Fruit fly (Drosophila melanogaster) whole organism, embryonic: ENCODE data around the gene CG4393.

Source experiments
- CG10267 ChIP-seq: fragments of 200-800 bp; sonication (Bioruptor generic); optimal IDR thresholded peaks from 2 replicates; lab custom pipeline; 2018; ENCODE audit warnings: missing biosample characterization, mild to moderate bottlenecking, missing genetic modification characterization, moderate library complexity
- CG10654 ChIP-seq: fragments of 200-800 bp; sonication (Bioruptor generic); optimal IDR thresholded peaks from 2 replicates; lab custom pipeline; 2016; ENCODE audit warnings: missing biosample characterization, missing genetic modification characterization
- CG12104 ChIP-seq: fragments of 200-800 bp; sonication (Bioruptor generic); optimal IDR thresholded peaks from 3 replicates; lab custom pipeline; 2016; ENCODE audit warnings: missing biosample characterization, missing genetic modification characterization
- CG13775 ChIP-seq: fragments of 200-800 bp; sonication (Bioruptor generic); optimal IDR thresholded peaks from 3 replicates; lab custom pipeline; 2017; ENCODE audit warnings: missing biosample characterization, mild to moderate bottlenecking, missing genetic modification characterization
- CG14050 ChIP-seq: fragments of 200-800 bp; sonication (Bioruptor generic); IDR thresholded peaks from 3 replicates; pipeline ENCODE4 v1.3.6; 2022; ENCODE audit warnings: missing biosample characterization, missing genetic modification characterization
- CG15514 ChIP-seq: fragments of 200-800 bp; sonication (Bioruptor generic); optimal IDR thresholded peaks from 3 replicates; lab custom pipeline; 2017; ENCODE audit warnings: missing biosample characterization, missing genetic modification characterization, mild to moderate bottlenecking, moderate library complexity, missing genetic modification reagents
- CG17829 ChIP-seq: fragments of 200-800 bp; optimal IDR thresholded peaks from 2 replicates; lab custom pipeline; 2019; ENCODE audit warnings: missing biosample characterization, mild to moderate bottlenecking, missing genetic modification characterization, moderate library complexity
- CG33213 ChIP-seq: fragments of 200-800 bp; sonication (Bioruptor generic); optimal IDR thresholded peaks from 3 replicates; lab custom pipeline; 2016; ENCODE audit warnings: missing biosample characterization, missing genetic modification characterization
- CG3838 ChIP-seq: fragments of 200-800 bp; sonication (Bioruptor generic); optimal IDR thresholded peaks from 3 replicates; lab custom pipeline; 2016; ENCODE audit warnings: missing biosample characterization, missing genetic modification characterization
- CG4328 ChIP-seq: fragments of 200-800 bp; sonication (Bioruptor generic); optimal IDR thresholded peaks from 3 replicates; lab custom pipeline; 2017; ENCODE audit warnings: missing biosample characterization, missing genetic modification reagents, missing genetic modification characterization
- CG4707 ChIP-seq: fragments of 200-800 bp; sonication (Bioruptor generic); optimal IDR thresholded peaks from 2 replicates; lab custom pipeline; 2018; ENCODE audit warnings: missing biosample characterization, mild to moderate bottlenecking, missing genetic modification characterization, moderate library complexity
- CG6254 ChIP-seq: fragments of 200-800 bp; sonication (Bioruptor generic); optimal IDR thresholded peaks from 3 replicates; lab custom pipeline; 2017; ENCODE audit warnings: mild to moderate bottlenecking, missing biosample characterization, missing genetic modification reagents, missing genetic modification characterization
- CG6791 ChIP-seq: fragments of 200-800 bp; sonication (Bioruptor generic); IDR thresholded peaks from 3 replicates; pipeline ENCODE4 v1.3.6; 2022; ENCODE audit warnings: missing biosample characterization, missing genetic modification characterization; ENCODE audit not compliant: partially characterized antibody
- CG8089 ChIP-seq: fragments of 200-800 bp; sonication (Bioruptor generic); optimal IDR thresholded peaks from 3 replicates; lab custom pipeline; 2016; ENCODE audit warnings: missing biosample characterization, missing genetic modification characterization
- CG8388 ChIP-seq: fragments of 200-800 bp; sonication (Bioruptor generic); optimal IDR thresholded peaks from 2 replicates; lab custom pipeline; 2019; ENCODE audit warnings: missing biosample characterization, mild to moderate bottlenecking, missing genetic modification characterization, moderate library complexity
- CG8478 ChIP-seq: fragments of >200 bp; optimal IDR thresholded peaks from 2 replicates; lab custom pipeline; 2018
- CG9609 ChIP-seq: fragments of 200-800 bp; sonication (Bioruptor generic); optimal IDR thresholded peaks from 3 replicates; lab custom pipeline; 2016; ENCODE audit warnings: missing biosample characterization, missing genetic modification characterization
- Chrac-16 ChIP-seq: fragments of 200-800 bp; sonication (Bioruptor generic); optimal IDR thresholded peaks from 3 replicates; lab custom pipeline; 2016; ENCODE audit warnings: missing biosample characterization, missing genetic modification characterization
- Dbx ChIP-seq: fragments of 200-800 bp; sonication (Bioruptor generic); IDR thresholded peaks from 3 replicates; pipeline ENCODE4 v1.3.6; 2022; ENCODE audit warnings: missing biosample characterization, missing genetic modification characterization
- Dip3 ChIP-seq: fragments of 200-800 bp; sonication (Bioruptor generic); optimal IDR thresholded peaks from 3 replicates; lab custom pipeline; 2016; ENCODE audit warnings: missing biosample characterization, missing genetic modification characterization
- Eip74EF ChIP-seq, 2 experiments: fragments of 200-800 bp in 1 of 2; fragments of >200 bp in 1 of 2; sonication (Bioruptor generic) in 1 of 2; optimal IDR thresholded peaks; 2 replicates each; lab custom pipeline; 2017 to 2019; ENCODE audit warnings: missing biosample characterization in 2 of 2, missing genetic modification characterization in 2 of 2, mild to moderate bottlenecking in 1 of 2, moderate library complexity in 1 of 2
- Ets65A ChIP-seq: fragments of 200-800 bp; sonication (Bioruptor generic); peaks from one replicate; lab custom pipeline; 2016; ENCODE audit warnings: missing biosample characterization, missing genetic modification characterization
- Kr ChIP-seq: fragments of 200-800 bp; sonication (Bioruptor generic); optimal IDR thresholded peaks from 2 replicates; lab custom pipeline; 2017; ENCODE audit warnings: missing biosample characterization, mild to moderate bottlenecking, missing genetic modification characterization
- MBD-R2 ChIP-seq: fragments of 200-800 bp; sonication (Bioruptor generic); IDR thresholded peaks from 2 replicates; pipeline ENCODE4 v1.3.6; 2022; ENCODE audit warnings: missing biosample characterization, missing genetic modification characterization
- Meics ChIP-seq: fragments of 200-800 bp; sonication (Bioruptor generic); optimal IDR thresholded peaks from 2 replicates; lab custom pipeline; 2017; ENCODE audit warnings: missing biosample characterization, mild to moderate bottlenecking, missing genetic modification characterization
- Mrtf ChIP-seq: fragments of 200-800 bp; sonication (Bioruptor generic); IDR thresholded peaks from 3 replicates; pipeline ENCODE4 v1.3.6; 2022; ENCODE audit warnings: missing biosample characterization, missing genetic modification characterization
- Nf-YB ChIP-seq: fragments of 200-800 bp; sonication (Bioruptor generic); optimal IDR thresholded peaks from 3 replicates; lab custom pipeline; 2019; ENCODE audit warnings: missing biosample characterization, mild to moderate bottlenecking, missing genetic modification characterization, moderate library complexity
- Pdp1 ChIP-seq, 2 experiments: fragments of 200-800 bp; sonication (Bioruptor generic); optimal IDR thresholded peaks; 3 replicates each; lab custom pipeline; 2016; ENCODE audit warnings: missing biosample characterization in 2 of 2, missing genetic modification characterization in 2 of 2, mild to moderate bottlenecking in 1 of 2, moderate library complexity in 1 of 2
- Vsx1 ChIP-seq: fragments of 200-800 bp; sonication (Bioruptor generic); optimal IDR thresholded peaks from 2 replicates; lab custom pipeline; 2017; ENCODE audit warnings: missing biosample characterization, mild to moderate bottlenecking, missing genetic modification characterization, missing genetic modification reagents
- bcd ChIP-seq: fragments of 200-800 bp; sonication (Bioruptor generic); optimal IDR thresholded peaks from 2 replicates; lab custom pipeline; 2017; ENCODE audit warnings: missing biosample characterization, mild to moderate bottlenecking, missing genetic modification characterization
- corto ChIP-seq: fragments of 200-800 bp; sonication (Bioruptor generic); optimal IDR thresholded peaks from 2 replicates; lab custom pipeline; 2016; ENCODE audit warnings: missing biosample characterization, mild to moderate bottlenecking, missing genetic modification characterization, moderate library complexity
- da ChIP-seq: fragments of 200-800 bp; sonication (Bioruptor generic); optimal IDR thresholded peaks from 2 replicates; lab custom pipeline; 2016; ENCODE audit warnings: missing biosample characterization, missing genetic modification characterization
- danr ChIP-seq: fragments of 200-800 bp; sonication (Bioruptor generic); IDR thresholded peaks from 2 replicates; pipeline ENCODE4 v1.3.6; 2022; ENCODE audit warnings: missing biosample characterization, missing genetic modification characterization
- emc ChIP-seq: fragments of 200-800 bp; sonication (Bioruptor generic); optimal IDR thresholded peaks from 2 replicates; lab custom pipeline; 2016; ENCODE audit warnings: missing biosample characterization, missing genetic modification characterization
- esg ChIP-seq: fragments of 200-800 bp; sonication (Bioruptor generic); conservative IDR thresholded peaks from 2 replicates; pipeline ENCODE4 v1.3.6; 2022; ENCODE audit warnings: missing biosample characterization, missing genetic modification characterization
- ewg ChIP-seq: fragments of 200-800 bp; sonication (Bioruptor generic); optimal IDR thresholded peaks from 3 replicates; lab custom pipeline; 2017; ENCODE audit warnings: mild to moderate bottlenecking, missing biosample characterization, missing genetic modification reagents, missing genetic modification characterization
- grau ChIP-seq: fragments of 200-800 bp; optimal IDR thresholded peaks from 3 replicates; lab custom pipeline; 2019; ENCODE audit warnings: missing biosample characterization, mild to moderate bottlenecking, missing genetic modification characterization, moderate library complexity
- jigr1 ChIP-seq: fragments of 200-800 bp; sonication (Bioruptor generic); IDR thresholded peaks from 3 replicates; pipeline ENCODE4 v1.3.6; 2022; ENCODE audit warnings: missing biosample characterization, missing genetic modification characterization
- kah ChIP-seq: fragments of 200-800 bp; sonication (Bioruptor generic); optimal IDR thresholded peaks from 2 replicates; lab custom pipeline; 2018; ENCODE audit warnings: missing biosample characterization, mild to moderate bottlenecking, missing genetic modification characterization
- lov ChIP-seq, 2 experiments: fragments of 200-800 bp in 1 of 2; fragments of >200 bp in 1 of 2; sonication (Bioruptor generic) in 1 of 2; IDR thresholded peaks in 1 of 2; optimal IDR thresholded peaks in 1 of 2; 2 replicates in 1 of 2; 3 replicates in 1 of 2; pipeline versions ENCODE4 v1.3.6 to Lab custom; 2017 to 2022; ENCODE audit warnings: missing biosample characterization in 1 of 2, missing genetic modification characterization in 1 of 2
- mirr ChIP-seq: fragments of 200-800 bp; sonication (Bioruptor generic); optimal IDR thresholded peaks from 3 replicates; lab custom pipeline; 2018; ENCODE audit warnings: missing biosample characterization, mild to moderate bottlenecking, missing genetic modification characterization
- pb ChIP-seq: fragments of 200-800 bp; sonication (Bioruptor generic); optimal IDR thresholded peaks from 3 replicates; lab custom pipeline; 2016; ENCODE audit warnings: missing biosample characterization, missing genetic modification characterization
- peb ChIP-seq: fragments of 200-800 bp; sonication (Bioruptor generic); IDR thresholded peaks from 2 replicates; pipeline ENCODE4 v1.3.6; 2022; ENCODE audit warnings: missing biosample characterization, missing genetic modification characterization
- phol ChIP-seq: fragments of 200-800 bp; sonication (Bioruptor generic); optimal IDR thresholded peaks from 3 replicates; lab custom pipeline; 2018; ENCODE audit warnings: missing biosample characterization, mild to moderate bottlenecking, missing genetic modification characterization, moderate library complexity
- salm ChIP-seq: fragments of 200-800 bp; sonication (Bioruptor generic); optimal IDR thresholded peaks from 2 replicates; lab custom pipeline; 2018; ENCODE audit warnings: missing biosample characterization, mild to moderate bottlenecking, missing genetic modification characterization
- sima ChIP-seq: fragments of 200-800 bp; sonication (Bioruptor generic); optimal IDR thresholded peaks from 2 replicates; lab custom pipeline; 2016; ENCODE audit warnings: missing biosample characterization, missing genetic modification characterization
- stc ChIP-seq: fragments of 200-800 bp; sonication (Bioruptor generic); IDR thresholded peaks from 2 replicates; pipeline ENCODE4 v1.3.6; 2022; ENCODE audit warnings: missing biosample characterization, missing genetic modification characterization
- trh ChIP-seq: fragments of 200-800 bp; sonication (Bioruptor generic); optimal IDR thresholded peaks from 2 replicates; lab custom pipeline; 2016; ENCODE audit warnings: missing biosample characterization, missing genetic modification characterization
- z ChIP-seq: fragments of 200-800 bp; sonication (Bioruptor generic); IDR thresholded peaks from 3 replicates; pipeline ENCODE4 v1.3.6; 2022; ENCODE audit warnings: missing biosample characterization, missing genetic modification characterization
- zfh2 ChIP-seq: fragments of 200-800 bp; sonication (Bioruptor generic); optimal IDR thresholded peaks from 2 replicates; lab custom pipeline; 2016; ENCODE audit warnings: missing biosample characterization, missing genetic modification characterization

Gene CG4393

DNA sequence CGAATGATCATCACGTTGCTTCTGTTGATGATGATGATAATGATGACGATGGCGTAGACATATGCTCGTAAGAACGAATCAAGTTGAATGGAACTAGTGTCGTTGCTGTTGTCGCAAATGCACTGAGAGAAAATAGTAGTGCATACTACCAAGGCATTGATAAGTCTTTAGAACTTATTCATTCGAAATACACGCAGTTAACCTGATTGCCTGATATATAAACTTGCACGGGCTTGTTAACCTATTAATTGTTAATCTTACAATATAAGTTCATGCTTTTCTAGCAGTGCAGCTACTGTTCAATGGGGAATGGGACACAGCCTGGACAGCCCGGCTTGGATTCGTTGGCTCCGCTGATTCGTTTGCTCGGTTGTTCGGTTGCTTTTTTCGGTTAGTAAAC lies 58.3 kb downstream of the CG4393 start (continued):
- TF ChIP-seq peb (GFP tag; lab: Robert Waterston, UW) = peak; percentile 63; the same call in 1 of the 2 replicates
- TF ChIP-seq mirr (GFP tag; lab: Kevin White, UChicago) = no peak
- peak; percentile 85 for TF ChIP-seq pb
- peak; percentile 85 for TF ChIP-seq grau (tag; lab: Kevin White, UChicago)
- TF ChIP-seq CG12104 = peak; percentile 60
- TF ChIP-seq Dbx (GFP tag; lab: Robert Waterston, UW) = peak; percentile 58; the same call in 1 of the 3 replicates
- TF ChIP-seq MBD-R2 (GFP tag; lab: Robert Waterston, UW) = peak; percentile 45; the same call in 1 of the 2 replicates
- peak; percentile 83 for TF ChIP-seq CG33213 (GFP tag; lab: Kevin White, UChicago)
- TF ChIP-seq salm (tag; lab: Kevin White, UChicago) = peak; percentile 69
- peak; percentile 69 for TF ChIP-seq ewg (GFP tag; lab: Kevin White, UChicago)
- TF ChIP-seq danr (GFP tag; lab: Robert Waterston, UW) = peak; percentile 53; the same call in 1 of the 2 replicates
- TF ChIP-seq corto (GFP tag; lab: Kevin White, UChicago) = no peak
- TF ChIP-seq Pdp1 (GFP tag; optimal IDR thresholded peaks at IDR 0.05; lab: Kevin White, UChicago) = peak; percentile 84 to 86
- peak; percentile 80 for TF ChIP-seq CG9609 (GFP tag; lab: Kevin White, UChicago)
- peak in 1 of 2 experiments; percentile 70 for TF ChIP-seq Eip74EF (GFP tag; optimal IDR thresholded peaks at IDR 0.05; lab: Kevin White, UChicago)
- TF ChIP-seq CG13775 = peak; percentile 82
- TF ChIP-seq lov (optimal IDR thresholded peaks at IDR 0.05; lab: Kevin White, UChicago) = no peak
- peak; percentile 85 for TF ChIP-seq lov (GFP tag; IDR thresholded peaks at IDR 0.05; lab: Robert Waterston, UW)
- TF ChIP-seq CG15514 (GFP tag; lab: Kevin White, UChicago) = peak; percentile 68
- peak; percentile 18 for TF ChIP-seq da
- peak; percentile 58 for TF ChIP-seq kah (GFP tag; lab: Kevin White, UChicago)
- TF ChIP-seq CG8388 (GFP tag; lab: Kevin White, UChicago) = peak; percentile 86
- TF ChIP-seq bcd (GFP tag; lab: Kevin White, UChicago) = peak; percentile 78
- peak; percentile 89 for TF ChIP-seq phol (tag; lab: Kevin White, UChicago)
- no peak for TF ChIP-seq CG4328
- TF ChIP-seq CG8478 = no peak
- peak; percentile 69 for TF ChIP-seq esg (GFP tag; lab: Robert Waterston, UW)
- peak; percentile 60 for TF ChIP-seq zfh2 (GFP tag; lab: Kevin White, UChicago)
- TF ChIP-seq trh (GFP tag; lab: Kevin White, UChicago) = peak; percentile 26
- TF ChIP-seq Vsx1 (GFP tag; lab: Kevin White, UChicago) = peak; percentile 26
- TF ChIP-seq Meics (GFP tag; lab: Kevin White, UChicago) = peak; percentile 80
- peak; percentile 84 for TF ChIP-seq CG6254
- TF ChIP-seq CG14050 (GFP tag; lab: Robert Waterston, UW) = peak; percentile 51; the same call in 1 of the 3 replicates
- peak; percentile 98 for TF ChIP-seq Ets65A (GFP tag; lab: Kevin White, UChicago)
- peak; percentile 66; the same call in 2 of the 3 replicates for TF ChIP-seq jigr1
- peak; percentile 83 for TF ChIP-seq CG8089 (GFP tag; lab: Kevin White, UChicago)
- TF ChIP-seq Kr (GFP tag; lab: Kevin White, UChicago) = no peak
- TF ChIP-seq CG10267 (tag; lab: Kevin White, UChicago) = peak; percentile 84
- TF ChIP-seq Chrac-16 = peak; percentile 85
- TF ChIP-seq Mrtf (GFP tag; lab: Robert Waterston, UW) = peak; percentile 81
- TF ChIP-seq CG6791 (GFP tag; lab: Robert Waterston, UW) = no peak
- peak; percentile 76 for TF ChIP-seq stc (GFP tag; lab: Robert Waterston, UW)
- no peak for TF ChIP-seq z (GFP tag; lab: Robert Waterston, UW)
- peak; percentile 39 for TF ChIP-seq CG3838 (GFP tag; lab: Kevin White, UChicago)
- peak; percentile 91 for TF ChIP-seq CG17829 (tag; lab: Kevin White, UChicago)
- TF ChIP-seq Dip3 (GFP tag; lab: Kevin White, UChicago) = peak; percentile 68
- peak; percentile 30 for TF ChIP-seq sima (GFP tag; lab: Kevin White, UChicago)
- peak; percentile 78 for TF ChIP-seq CG4707 (GFP tag; lab: Kevin White, UChicago)
- TF ChIP-seq emc (GFP tag; lab: Kevin White, UChicago) = peak; percentile 33
- TF ChIP-seq CG10654 = peak; percentile 78
- peak; percentile 77 for TF ChIP-seq Nf-YB
